Worm (Caenorhabditis elegans): ENCODE results near the gene gcy-31.

- TF ChIP-seq ceh-24 (tag; optimal IDR thresholded peaks at IDR 0.05): no peak
- no peak for TF ChIP-seq dmd-4 (tag; optimal IDR thresholded peaks at IDR 0.05; ENCODE audit: borderline replicate concordance)
- no peak for TF ChIP-seq nhr-232 (tag; optimal IDR thresholded peaks at IDR 0.05)
- no peak for TF ChIP-seq ceh-2 (tag; optimal IDR thresholded peaks at IDR 0.05)
- TF ChIP-seq fkh-6 (tag; optimal IDR thresholded peaks at IDR 0.05): no peak
Measured at ce11 chrX:2430317-2430716, 3.0 kb upstream of the gcy-31 start.

Data from whole organism, late embryonic.